Worm (Caenorhabditis elegans) whole organism, L4 larva: ENCODE measurements around the gene F18E9.3.

Source experiments
- F10B5.3 ChIP-seq: sonication (generic microtip); optimal IDR thresholded peaks from 2 replicates; lab custom pipeline; 2016; ENCODE audit warnings: mild to moderate bottlenecking, missing genetic modification characterization, missing compliant biosample characterization
- F49E8.2 ChIP-seq: sonication (generic microtip); optimal IDR thresholded peaks from 2 replicates; lab custom pipeline; 2016; ENCODE audit warnings: missing compliant biosample characterization, mild to moderate bottlenecking, missing genetic modification characterization, borderline replicate concordance
- R02D3.7 ChIP-seq: fragments of 150-350 bp; sonication (generic microtip); optimal IDR thresholded peaks from 3 replicates; lab custom pipeline; 2014; ENCODE audit warnings: missing biosample characterization, missing genetic modification characterization
- T26A8.4 ChIP-seq: fragments of 200-800 bp; sonication (Bioruptor generic); IDR thresholded peaks from 2 replicates; pipeline ENCODE4 v1.3.6; 2022; ENCODE audit warnings: missing genetic modification characterization, missing compliant biosample characterization
- Y48G9A.11 ChIP-seq: fragments of 200-800 bp; sonication (Bioruptor generic); IDR thresholded peaks from 2 replicates; pipeline ENCODE4 v1.3.6; 2022; ENCODE audit warnings: missing genetic modification reagents, missing genetic modification characterization, missing compliant biosample characterization
- Y75B8A.6 ChIP-seq: fragments of 200-800 bp; sonication (Bioruptor generic); IDR thresholded peaks from 2 replicates; pipeline ENCODE4 v1.3.6; 2022; ENCODE audit warnings: missing genetic modification reagents, missing genetic modification characterization, missing compliant biosample characterization
- ZK337.2 ChIP-seq: fragments of 200-800 bp; sonication (Bioruptor generic); IDR thresholded peaks from 2 replicates; pipeline ENCODE4 v1.3.6; 2022; ENCODE audit warnings: missing genetic modification reagents, missing genetic modification characterization, missing compliant biosample characterization
- ZK546.5 ChIP-seq, 2 experiments: sonication (generic microtip); optimal IDR thresholded peaks; 2 replicates each; lab custom pipeline; 2017; ENCODE audit warnings: missing biosample characterization in 2 of 2, missing genetic modification characterization in 2 of 2
- ama-1 ChIP-seq: fragments of 150-350 bp; optimal IDR thresholded peaks from 2 replicates; lab custom pipeline; 2014; ENCODE audit warnings: inconsistent platforms, mixed read lengths
- ceh-20 ChIP-seq: fragments of 200-800 bp; sonication (Bioruptor generic); IDR thresholded peaks from 2 replicates; pipeline ENCODE4 v1.3.6; 2022; ENCODE audit warnings: missing genetic modification reagents, missing genetic modification characterization, missing compliant biosample characterization
- ceh-28 ChIP-seq: fragments of 150-350 bp; optimal IDR thresholded peaks from 2 replicates; lab custom pipeline; 2014; ENCODE audit warnings: missing biosample characterization, missing genetic modification reagents, missing genetic modification characterization
- ceh-44 ChIP-seq: fragments of 200-800 bp; sonication (Bioruptor generic); IDR thresholded peaks from 2 replicates; pipeline ENCODE4 v1.3.6; 2022; ENCODE audit warnings: missing genetic modification reagents, missing genetic modification characterization, missing compliant biosample characterization
- daf-19 ChIP-seq: fragments of 200-800 bp; sonication (Bioruptor generic); conservative IDR thresholded peaks from 2 replicates; pipeline ENCODE4 v1.3.6; 2022; ENCODE audit warnings: missing genetic modification characterization, missing compliant biosample characterization
- dmd-6 ChIP-seq: fragments of 200-800 bp; sonication (Bioruptor generic); IDR thresholded peaks from 2 replicates; pipeline ENCODE4 v1.3.6; 2022; ENCODE audit warnings: missing genetic modification reagents, missing genetic modification characterization, missing compliant biosample characterization
- dve-1 ChIP-seq: sonication (generic microtip); optimal IDR thresholded peaks from 2 replicates; lab custom pipeline; 2017; ENCODE audit warnings: antibody characterized with exemption, mild to moderate bottlenecking, missing genetic modification characterization, missing compliant biosample characterization; ENCODE audit not compliant: insufficient read depth
- egl-27 ChIP-seq: sonication (generic microtip); optimal IDR thresholded peaks from 3 replicates; lab custom pipeline; 2017; ENCODE audit warnings: missing biosample characterization, missing genetic modification reagents, missing genetic modification characterization
- egl-43 ChIP-seq: fragments of 200-800 bp; sonication (Bioruptor generic); IDR thresholded peaks from 2 replicates; pipeline ENCODE4 v1.3.6; 2022; ENCODE audit warnings: missing genetic modification reagents, missing genetic modification characterization, missing compliant biosample characterization
- fos-1 ChIP-seq: fragments of 150-350 bp; optimal IDR thresholded peaks from 2 replicates; lab custom pipeline; 2014; ENCODE audit warnings: missing biosample characterization, missing genetic modification characterization
- gei-8 ChIP-seq: fragments of 200-800 bp; sonication (Bioruptor generic); optimal IDR thresholded peaks from 2 replicates; lab custom pipeline; 2018; ENCODE audit warnings: mild to moderate bottlenecking, missing genetic modification characterization, missing compliant biosample characterization
- hlh-11 ChIP-seq: fragments of 200-800 bp; sonication (Bioruptor generic); optimal IDR thresholded peaks from 2 replicates; lab custom pipeline; 2018; ENCODE audit warnings: mild to moderate bottlenecking, missing genetic modification characterization, missing compliant biosample characterization
- hmg-1.1 ChIP-seq: fragments of 200-800 bp; sonication (Bioruptor generic); IDR thresholded peaks from 2 replicates; pipeline ENCODE4 v1.3.6; 2022; ENCODE audit warnings: missing genetic modification reagents, missing genetic modification characterization, missing compliant biosample characterization
- jun-1 ChIP-seq: fragments of 150-350 bp; optimal IDR thresholded peaks from 2 replicates; lab custom pipeline; 2014; ENCODE audit warnings: missing biosample characterization, missing genetic modification reagents, missing genetic modification characterization
- lim-7 ChIP-seq: fragments of 200-800 bp; sonication (Bioruptor generic); IDR thresholded peaks from 2 replicates; pipeline ENCODE4 v1.3.6; 2022; ENCODE audit warnings: missing genetic modification characterization, missing compliant biosample characterization
- lin-1 ChIP-seq: fragments of 200-800 bp; sonication (Bioruptor generic); IDR thresholded peaks from 2 replicates; pipeline ENCODE4 v1.3.6; 2022; ENCODE audit warnings: missing genetic modification reagents, missing genetic modification characterization, missing compliant biosample characterization
- lin-13 ChIP-seq: fragments of 150-350 bp; optimal IDR thresholded peaks from 2 replicates; lab custom pipeline; 2014; ENCODE audit warnings: missing biosample characterization, missing genetic modification reagents, missing genetic modification characterization
- lin-38 ChIP-seq: fragments of 200-800 bp; sonication (Bioruptor generic); IDR thresholded peaks from 2 replicates; pipeline ENCODE4 v1.3.6; 2022; ENCODE audit warnings: missing genetic modification reagents, missing genetic modification characterization, missing compliant biosample characterization
- madf-9 ChIP-seq: fragments of 200-800 bp; sonication (Bioruptor generic); conservative IDR thresholded peaks from 2 replicates; pipeline ENCODE4 v1.3.6; 2022; ENCODE audit warnings: missing genetic modification reagents, missing genetic modification characterization, missing compliant biosample characterization
- mdl-1 ChIP-seq, 2 experiments: fragments of 150-350 bp in 1 of 2; sonication (generic microtip) in 1 of 2; optimal IDR thresholded peaks; 2 replicates each; lab custom pipeline; 2014 to 2017; ENCODE audit warnings: missing biosample characterization in 2 of 2, missing genetic modification characterization in 2 of 2
- mxl-2 ChIP-seq: fragments of 200-800 bp; sonication (Bioruptor generic); conservative IDR thresholded peaks from 2 replicates; pipeline ENCODE4 v1.3.6; 2022; ENCODE audit warnings: missing genetic modification reagents, missing genetic modification characterization, missing compliant biosample characterization
- mxl-3 ChIP-seq: fragments of 200-800 bp; sonication (Bioruptor generic); optimal IDR thresholded peaks from 2 replicates; lab custom pipeline; 2018; ENCODE audit warnings: mild to moderate bottlenecking, missing genetic modification characterization, missing compliant biosample characterization
- nhr-102 ChIP-seq: sonication (generic microtip); optimal IDR thresholded peaks from 2 replicates; lab custom pipeline; 2016; ENCODE audit warnings: mild to moderate bottlenecking, missing genetic modification characterization, moderate library complexity, missing compliant biosample characterization
- nhr-11 ChIP-seq: fragments of 150-350 bp; optimal IDR thresholded peaks from 2 replicates; lab custom pipeline; 2014; ENCODE audit warnings: missing biosample characterization, missing genetic modification characterization
- nhr-111 ChIP-seq: fragments of 200-800 bp; sonication (Bioruptor generic); optimal IDR thresholded peaks from 2 replicates; lab custom pipeline; 2018; ENCODE audit warnings: mild to moderate bottlenecking, missing genetic modification characterization, missing compliant biosample characterization
- nhr-28 ChIP-seq: fragments of 150-350 bp; optimal IDR thresholded peaks from 2 replicates; lab custom pipeline; 2014; ENCODE audit warnings: missing biosample characterization, missing genetic modification characterization
- nhr-41 ChIP-seq: fragments of 200-800 bp; sonication (Bioruptor generic); IDR thresholded peaks from 2 replicates; pipeline ENCODE4 v1.3.6; 2022; ENCODE audit warnings: missing genetic modification reagents, missing genetic modification characterization, missing compliant biosample characterization
- nhr-48 ChIP-seq: sonication (generic microtip); optimal IDR thresholded peaks from 2 replicates; lab custom pipeline; 2016; ENCODE audit warnings: mild to moderate bottlenecking, missing genetic modification characterization, missing compliant biosample characterization
- nhr-77 ChIP-seq: fragments of 150-350 bp; optimal IDR thresholded peaks from 2 replicates; lab custom pipeline; 2014; ENCODE audit warnings: missing biosample characterization, missing genetic modification characterization
- pha-4 ChIP-seq, 2 experiments: fragments of 150-350 bp in 1 of 2; fragments of 200-800 bp in 1 of 2; sonication (Bioruptor generic) in 1 of 2; IDR thresholded peaks in 1 of 2; optimal IDR thresholded peaks in 1 of 2; 2 replicates each; pipeline versions ENCODE4 v1.3.6 to Lab custom; 2014 to 2022; ENCODE audit warnings: missing genetic modification characterization in 2 of 2, missing genetic modification reagents in 2 of 2, missing biosample characterization in 1 of 2, missing compliant biosample characterization in 1 of 2
- pqm-1 ChIP-seq: sonication (generic microtip); optimal IDR thresholded peaks from 2 replicates; lab custom pipeline; 2017; ENCODE audit warnings: missing biosample characterization, missing genetic modification characterization
- saeg-2 ChIP-seq: fragments of 200-800 bp; sonication (Bioruptor generic); IDR thresholded peaks from 2 replicates; pipeline ENCODE4 v1.3.6; 2022; ENCODE audit warnings: missing genetic modification reagents, missing genetic modification characterization, missing compliant biosample characterization
- sdz-12 ChIP-seq: fragments of 200-800 bp; sonication (Bioruptor generic); optimal IDR thresholded peaks from 2 replicates; lab custom pipeline; 2018; ENCODE audit warnings: mild to moderate bottlenecking, missing genetic modification characterization, missing compliant biosample characterization
- skn-1 ChIP-seq: fragments of 150-350 bp; optimal IDR thresholded peaks from 2 replicates; lab custom pipeline; 2014; ENCODE audit warnings: missing biosample characterization, missing genetic modification characterization
- snpc-1.2 ChIP-seq: fragments of 200-800 bp; sonication (Bioruptor generic); IDR thresholded peaks from 2 replicates; pipeline ENCODE4 v1.3.6; 2022; ENCODE audit warnings: missing genetic modification reagents, missing genetic modification characterization, missing compliant biosample characterization
- tag-97 ChIP-seq: fragments of 200-800 bp; sonication (Bioruptor generic); IDR thresholded peaks from 2 replicates; pipeline ENCODE4 v1.3.6; 2022; ENCODE audit warnings: missing genetic modification characterization, missing compliant biosample characterization
- unc-130 ChIP-seq: sonication (generic microtip); optimal IDR thresholded peaks from 2 replicates; lab custom pipeline; 2016; ENCODE audit warnings: missing genetic modification reagents, missing genetic modification characterization, missing compliant biosample characterization
- unc-39 ChIP-seq: sonication (generic microtip); optimal IDR thresholded peaks from 2 replicates; lab custom pipeline; 2017; ENCODE audit warnings: missing biosample characterization, missing genetic modification characterization
- unc-62 ChIP-seq, 3 experiments: fragments of 150-350 bp in 1 of 3; sonication (generic microtip); optimal IDR thresholded peaks in 2 of 3; peaks in 1 of 3; 1 replicate in 1 of 3; 2 replicates in 2 of 3; lab custom pipeline; 2014 to 2017; ENCODE audit warnings: missing biosample characterization in 3 of 3, missing genetic modification characterization in 3 of 3, missing genetic modification reagents in 3 of 3, missing genotype in 1 of 3
- vab-7 ChIP-seq: fragments of 200-800 bp; sonication (Bioruptor generic); IDR thresholded peaks from 2 replicates; pipeline ENCODE4 v1.3.6; 2022; ENCODE audit warnings: missing genetic modification reagents, missing genetic modification characterization, missing compliant biosample characterization
- zfp-2 ChIP-seq: sonication (generic microtip); optimal IDR thresholded peaks from 2 replicates; lab custom pipeline; 2016; ENCODE audit warnings: mild to moderate bottlenecking, missing genetic modification characterization, missing compliant biosample characterization
- zfp-3 ChIP-seq: fragments of 200-800 bp; sonication (Bioruptor generic); conservative IDR thresholded peaks from 2 replicates; pipeline ENCODE4 v1.3.6; 2022; ENCODE audit warnings: missing genetic modification reagents, missing genetic modification characterization, missing compliant biosample characterization

F18E9.3 gene

DNA sequence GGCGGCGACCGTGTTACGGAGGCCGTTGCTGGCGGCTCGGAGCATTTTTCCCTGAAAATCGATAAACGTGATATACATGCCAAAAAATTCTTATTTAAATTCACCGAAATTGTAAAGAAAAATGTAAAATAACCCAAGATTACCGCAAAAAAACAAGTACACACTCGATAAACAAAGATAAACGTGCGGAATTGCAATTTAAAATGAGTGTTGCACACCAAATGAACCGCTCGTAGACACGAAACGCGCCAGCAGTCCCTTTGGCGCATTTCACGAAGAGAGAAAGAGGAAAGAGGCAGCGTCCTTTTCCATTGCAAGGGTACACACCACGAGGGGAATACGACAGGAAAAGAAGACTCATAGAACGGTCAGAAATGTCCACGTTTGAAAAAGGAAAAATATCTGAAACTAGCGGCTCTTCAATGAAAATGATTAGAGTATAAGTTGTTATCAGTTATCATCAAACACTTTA is 39.9 kb upstream of the F18E9.3 start, which contains the start of gene sdha-1 (continued):
- peak; percentile 86 for TF ChIP-seq lin-13 (GFP tag; lab: Kevin White, UChicago)
- peak; percentile 36 for TF ChIP-seq skn-1 (tag; lab: Kevin White, UChicago)
- TF ChIP-seq mxl-3, result peak; percentile 93
- TF ChIP-seq ama-1, result peak; percentile 66
- no peak for TF ChIP-seq Y48G9A.11 (GFP tag; lab: Robert Waterston, UW)
- peak; percentile 64; the same call in 1 of the 2 replicates for TF ChIP-seq saeg-2
- TF ChIP-seq nhr-102, result peak; percentile 72
- TF ChIP-seq lim-7 (GFP tag; lab: Robert Waterston, UW), result no peak
- peak; percentile 52 for TF ChIP-seq jun-1 (tag; lab: Kevin White, UChicago)
- peak; percentile 87 for TF ChIP-seq nhr-28 (tag; lab: Kevin White, UChicago)
- no peak for TF ChIP-seq vab-7 (GFP tag; lab: Robert Waterston, UW)
- TF ChIP-seq lin-38 (GFP tag; lab: Robert Waterston, UW), result peak; percentile 75
- TF ChIP-seq gei-8, result no peak
- TF ChIP-seq F10B5.3 (tag; lab: Kevin White, UChicago), result no peak
- peak; percentile 67 for TF ChIP-seq pqm-1 (tag; lab: Kevin White, UChicago)
- TF ChIP-seq ceh-28 (tag; lab: Kevin White, UChicago), result no peak
- TF ChIP-seq nhr-111 (GFP tag; lab: Kevin White, UChicago), result no peak
- no peak for TF ChIP-seq unc-130
- TF ChIP-seq ceh-44, result no peak
- TF ChIP-seq ZK337.2 (GFP tag; lab: Robert Waterston, UW), result no peak
- peak; percentile 32; the same call in 1 of the 2 replicates for TF ChIP-seq nhr-41 (GFP tag; lab: Robert Waterston, UW)
- TF ChIP-seq daf-19 (GFP tag; lab: Robert Waterston, UW), result 0 out of 2 replicates have a peak, but pooled peaks have one; percentile 20
- TF ChIP-seq pha-4 (GFP tag; IDR thresholded peaks at IDR 0.05; lab: Robert Waterston, UW), result peak; percentile 50; the same call in 1 of the 2 replicates
- peak; percentile 44 for TF ChIP-seq pha-4 (tag; optimal IDR thresholded peaks at IDR 0.05; lab: Kevin White, UChicago)
- no peak for TF ChIP-seq F49E8.2
- peak; percentile 90 for TF ChIP-seq nhr-11 (tag; lab: Kevin White, UChicago)
- no peak for TF ChIP-seq R02D3.7
- no peak for TF ChIP-seq unc-39
- peak in 1 of 2 experiments; percentile 75 for TF ChIP-seq unc-62 (GFP tag; optimal IDR thresholded peaks at IDR 0.05 in 1 of 2; lab: Kevin White, UChicago)
- no peak for TF ChIP-seq unc-62 (tag; optimal IDR thresholded peaks at IDR 0.05; lab: Kevin White, UChicago)
- peak; percentile 45 to 96 for TF ChIP-seq mdl-1 (tag; optimal IDR thresholded peaks at IDR 0.05; lab: Kevin White, UChicago)
- TF ChIP-seq sdz-12, result no peak
- TF ChIP-seq dmd-6 (GFP tag; lab: Robert Waterston, UW), result peak; percentile 88
- TF ChIP-seq ceh-20 (GFP tag; lab: Robert Waterston, UW), result peak; percentile 64; the same call in 1 of the 2 replicates
- TF ChIP-seq hlh-11, result peak; percentile 96
- TF ChIP-seq zfp-3 (GFP tag; lab: Robert Waterston, UW), result no peak; the same call in 1 of the 2 replicates
- TF ChIP-seq lin-1, result no peak
- no peak for TF ChIP-seq zfp-2 (tag; lab: Kevin White, UChicago)
- no peak for TF ChIP-seq Y75B8A.6 (GFP tag; lab: Robert Waterston, UW)
- TF ChIP-seq fos-1 (tag; lab: Kevin White, UChicago), result no peak
- TF ChIP-seq ZK546.5 (tag; optimal IDR thresholded peaks at IDR 0.05; lab: Kevin White, UChicago), result no peak
- no peak for TF ChIP-seq madf-9
- no peak for TF ChIP-seq egl-27
- TF ChIP-seq T26A8.4, result peak; percentile 71
- TF ChIP-seq hmg-1.1, result peak; percentile 82
- peak; percentile 86 for TF ChIP-seq nhr-77 (tag; lab: Kevin White, UChicago)
- TF ChIP-seq egl-43 (GFP tag; lab: Robert Waterston, UW), result no peak
- TF ChIP-seq mxl-2 (GFP tag; lab: Robert Waterston, UW), result no peak
- TF ChIP-seq tag-97 (GFP tag; lab: Robert Waterston, UW), result no peak
- TF ChIP-seq snpc-1.2 (GFP tag; lab: Robert Waterston, UW), result no peak
- peak; percentile 98 for TF ChIP-seq dve-1 (tag; lab: Kevin White, UChicago)
- TF ChIP-seq nhr-48 (tag; lab: Kevin White, UChicago), result peak; percentile 59
